Fruit fly (Drosophila melanogaster) whole organism, embryonic: ENCODE data around the gene CG4313.

ENCODE experiments used
- Atf-2 ChIP-seq: fragments of 200-800 bp; sonication (Bioruptor generic); optimal IDR thresholded peaks from 2 replicates; lab custom pipeline; 2016; ENCODE audit warnings: missing biosample characterization, missing genetic modification characterization
- CG10543 ChIP-seq: fragments of 200-800 bp; sonication (Bioruptor generic); optimal IDR thresholded peaks from 3 replicates; lab custom pipeline; 2017; ENCODE audit warnings: missing biosample characterization, mild to moderate bottlenecking, missing genetic modification characterization, moderate library complexity
- CG11696 ChIP-seq: fragments of 200-800 bp; sonication (Bioruptor generic); IDR thresholded peaks from 2 replicates; pipeline ENCODE4 v1.3.6; 2022; ENCODE audit warnings: missing biosample characterization, missing genetic modification characterization
- CG12219 ChIP-seq: fragments of 200-800 bp; sonication (Bioruptor generic); optimal IDR thresholded peaks from 3 replicates; lab custom pipeline; 2018; ENCODE audit warnings: missing biosample characterization, mild to moderate bottlenecking, missing genetic modification characterization
- CG1233 ChIP-seq: fragments of 200-800 bp; sonication (Bioruptor generic); optimal IDR thresholded peaks from 4 replicates; lab custom pipeline; 2018; ENCODE audit warnings: missing biosample characterization, mild to moderate bottlenecking, missing genetic modification characterization
- CG12769 ChIP-seq: fragments of 200-800 bp; sonication (Bioruptor generic); optimal IDR thresholded peaks from 2 replicates; lab custom pipeline; 2019; ENCODE audit warnings: missing biosample characterization, mild to moderate bottlenecking, missing genetic modification characterization, moderate library complexity
- CG15269 ChIP-seq: fragments of 200-800 bp; sonication (Bioruptor generic); optimal IDR thresholded peaks from 2 replicates; lab custom pipeline; 2018; ENCODE audit warnings: missing biosample characterization, mild to moderate bottlenecking, missing genetic modification characterization, moderate library complexity
- CG15479 ChIP-seq: fragments of 200-800 bp; sonication (Bioruptor generic); optimal IDR thresholded peaks from 3 replicates; lab custom pipeline; 2019; ENCODE audit warnings: missing biosample characterization, mild to moderate bottlenecking, missing genetic modification characterization, moderate library complexity
- CG1647 ChIP-seq: fragments of 200-800 bp; sonication (Bioruptor generic); optimal IDR thresholded peaks from 3 replicates; lab custom pipeline; 2016; ENCODE audit warnings: missing biosample characterization, missing genetic modification characterization
- CG16815 ChIP-seq: fragments of 200-800 bp; sonication (Bioruptor generic); optimal IDR thresholded peaks from 3 replicates; lab custom pipeline; 2017; ENCODE audit warnings: missing biosample characterization, mild to moderate bottlenecking, missing genetic modification characterization
- CG1832 ChIP-seq: fragments of 200-800 bp; sonication (Bioruptor generic); optimal IDR thresholded peaks from 2 replicates; lab custom pipeline; 2017; ENCODE audit warnings: missing biosample characterization, mild to moderate bottlenecking, missing genetic modification characterization, inconsistent platforms
- CG18619 ChIP-seq: fragments of 200-800 bp; sonication (Bioruptor generic); optimal IDR thresholded peaks from 3 replicates; lab custom pipeline; 2017; ENCODE audit warnings: missing biosample characterization, mild to moderate bottlenecking, missing genetic modification characterization
- CG2202 ChIP-seq: fragments of 200-800 bp; sonication (Bioruptor generic); optimal IDR thresholded peaks from 2 replicates; lab custom pipeline; 2018; ENCODE audit warnings: missing biosample characterization, mild to moderate bottlenecking, missing genetic modification characterization
- CG31365 ChIP-seq: fragments of 200-800 bp; sonication (Bioruptor generic); optimal IDR thresholded peaks from 2 replicates; lab custom pipeline; 2018; ENCODE audit warnings: missing biosample characterization, mild to moderate bottlenecking, missing genetic modification characterization
- CG4404 ChIP-seq: fragments of 200-800 bp; sonication (Bioruptor generic); IDR thresholded peaks from 2 replicates; pipeline ENCODE4 v1.3.6; 2022; ENCODE audit warnings: missing biosample characterization, missing genetic modification characterization
- CG7271 ChIP-seq: fragments of 200-800 bp; sonication (Bioruptor generic); optimal IDR thresholded peaks from 2 replicates; lab custom pipeline; 2018; ENCODE audit warnings: missing biosample characterization, mild to moderate bottlenecking, missing genetic modification characterization, moderate library complexity
- CG7745 ChIP-seq: fragments of 200-800 bp; sonication (Bioruptor generic); optimal IDR thresholded peaks from 2 replicates; lab custom pipeline; 2018; ENCODE audit warnings: missing biosample characterization, mild to moderate bottlenecking, missing genetic modification characterization, moderate library complexity
- CG8089 ChIP-seq: fragments of 200-800 bp; sonication (Bioruptor generic); optimal IDR thresholded peaks from 3 replicates; lab custom pipeline; 2016; ENCODE audit warnings: missing biosample characterization, missing genetic modification characterization
- CG8290 ChIP-seq, 3 experiments: fragments of 200-800 bp; sonication (Bioruptor generic); optimal IDR thresholded peaks; 2 replicates each; lab custom pipeline; 2016 to 2019; ENCODE audit warnings: missing biosample characterization in 3 of 3, missing genetic modification characterization in 3 of 3, mild to moderate bottlenecking in 2 of 3, moderate library complexity in 1 of 3
- CG9437 ChIP-seq: fragments of 200-800 bp; sonication (Bioruptor generic); optimal IDR thresholded peaks from 2 replicates; lab custom pipeline; 2018; ENCODE audit warnings: missing biosample characterization, mild to moderate bottlenecking, missing genetic modification characterization
- CG9727 ChIP-seq: fragments of 200-800 bp; sonication (Bioruptor generic); optimal IDR thresholded peaks from 3 replicates; lab custom pipeline; 2017; ENCODE audit warnings: missing biosample characterization, mild to moderate bottlenecking, missing genetic modification characterization
- CHES-1-like ChIP-seq: fragments of 200-800 bp; sonication (Bioruptor generic); optimal IDR thresholded peaks from 2 replicates; lab custom pipeline; 2016; ENCODE audit warnings: missing biosample characterization, missing genetic modification characterization
- Deaf1 ChIP-seq: fragments of 200-800 bp; optimal IDR thresholded peaks from 3 replicates; lab custom pipeline; 2019; ENCODE audit warnings: missing biosample characterization, mild to moderate bottlenecking, missing genetic modification characterization, moderate library complexity
- Dll ChIP-seq: fragments of 200-800 bp; sonication (Bioruptor generic); IDR thresholded peaks from 4 replicates; pipeline ENCODE4 v1.3.6; 2022; ENCODE audit warnings: missing biosample characterization, missing genetic modification characterization; ENCODE audit not compliant: partially characterized antibody
- E2f2 ChIP-seq: fragments of 200-800 bp; sonication (Bioruptor generic); IDR thresholded peaks from 2 replicates; pipeline ENCODE4 v1.3.6; 2022; ENCODE audit warnings: missing biosample characterization, missing genetic modification characterization
- H15 ChIP-seq: fragments of 200-800 bp; sonication (Bioruptor generic); IDR thresholded peaks from 3 replicates; pipeline ENCODE4 v1.3.6; 2022; ENCODE audit warnings: missing biosample characterization, missing genetic modification characterization
- HHEX ChIP-seq: fragments of 200-800 bp; sonication (Bioruptor generic); optimal IDR thresholded peaks from 3 replicates; lab custom pipeline; 2017; ENCODE audit warnings: missing biosample characterization, mild to moderate bottlenecking, missing genetic modification characterization, missing genetic modification reagents
- HLH3B ChIP-seq: fragments of 200-800 bp; sonication (Bioruptor generic); IDR thresholded peaks from 2 replicates; pipeline ENCODE4 v1.3.6; 2022; ENCODE audit warnings: missing biosample characterization, missing genetic modification characterization
- Kr ChIP-seq: fragments of 200-800 bp; sonication (Bioruptor generic); optimal IDR thresholded peaks from 2 replicates; lab custom pipeline; 2017; ENCODE audit warnings: missing biosample characterization, mild to moderate bottlenecking, missing genetic modification characterization
- Max ChIP-seq: fragments of 200-800 bp; sonication (Bioruptor generic); optimal IDR thresholded peaks from 2 replicates; lab custom pipeline; 2016; ENCODE audit warnings: missing biosample characterization, mild to moderate bottlenecking, missing genetic modification characterization
- Rfx ChIP-seq: fragments of 200-800 bp; sonication (Bioruptor generic); IDR thresholded peaks from 2 replicates; pipeline ENCODE4 v1.3.6; 2022; ENCODE audit warnings: missing biosample characterization, missing genetic modification characterization
- Sry-δ ChIP-seq: fragments of 200-800 bp; sonication (Bioruptor generic); optimal IDR thresholded peaks from 2 replicates; lab custom pipeline; 2016; ENCODE audit warnings: missing biosample characterization, missing genetic modification characterization
- YL-1 ChIP-seq: fragments of 200-800 bp; sonication (Bioruptor generic); optimal IDR thresholded peaks from 3 replicates; lab custom pipeline; 2017; ENCODE audit warnings: missing biosample characterization, mild to moderate bottlenecking, missing genetic modification characterization
- abd-A ChIP-seq: fragments of 200-800 bp; sonication (Bioruptor generic); optimal IDR thresholded peaks from 3 replicates; lab custom pipeline; 2019; ENCODE audit warnings: missing biosample characterization, mild to moderate bottlenecking, missing genetic modification characterization, moderate library complexity
- aop ChIP-seq: fragments of 200-800 bp; sonication (Bioruptor generic); IDR thresholded peaks from 2 replicates; pipeline ENCODE4 v1.3.6; 2022; ENCODE audit warnings: missing biosample characterization, missing genetic modification characterization
- ara ChIP-seq: fragments of 200-800 bp; sonication (Bioruptor generic); IDR thresholded peaks from 2 replicates; pipeline ENCODE4 v1.3.6; 2022; ENCODE audit warnings: missing biosample characterization, missing genetic modification characterization
- ato ChIP-seq: fragments of 200-800 bp; sonication (Bioruptor generic); IDR thresholded peaks from 2 replicates; pipeline ENCODE4 v1.3.6; 2022; ENCODE audit warnings: missing biosample characterization, missing genetic modification characterization; ENCODE audit not compliant: partially characterized antibody
- bcd ChIP-seq: fragments of 200-800 bp; sonication (Bioruptor generic); optimal IDR thresholded peaks from 2 replicates; lab custom pipeline; 2017; ENCODE audit warnings: missing biosample characterization, mild to moderate bottlenecking, missing genetic modification characterization
- corto ChIP-seq: fragments of 200-800 bp; sonication (Bioruptor generic); optimal IDR thresholded peaks from 2 replicates; lab custom pipeline; 2016; ENCODE audit warnings: missing biosample characterization, mild to moderate bottlenecking, missing genetic modification characterization, moderate library complexity
- da ChIP-seq: fragments of 200-800 bp; sonication (Bioruptor generic); optimal IDR thresholded peaks from 2 replicates; lab custom pipeline; 2016; ENCODE audit warnings: missing biosample characterization, missing genetic modification characterization
- dm ChIP-seq: fragments of 200-800 bp; sonication (Bioruptor generic); optimal IDR thresholded peaks from 3 replicates; lab custom pipeline; 2016; ENCODE audit warnings: missing biosample characterization, missing genetic modification characterization
- fd64A ChIP-seq: fragments of 200-800 bp; sonication (Bioruptor generic); optimal IDR thresholded peaks from 3 replicates; lab custom pipeline; 2018; ENCODE audit warnings: missing biosample characterization, mild to moderate bottlenecking, missing genetic modification characterization
- grau ChIP-seq: fragments of 200-800 bp; optimal IDR thresholded peaks from 3 replicates; lab custom pipeline; 2019; ENCODE audit warnings: missing biosample characterization, mild to moderate bottlenecking, missing genetic modification characterization, moderate library complexity
- her ChIP-seq: fragments of 200-800 bp; sonication (Bioruptor generic); optimal IDR thresholded peaks from 2 replicates; lab custom pipeline; 2016; ENCODE audit warnings: missing biosample characterization, missing genetic modification characterization
- insv ChIP-seq, 2 experiments: fragments of 200-800 bp; sonication (Bioruptor generic); optimal IDR thresholded peaks; 3 replicates each; lab custom pipeline; 2016 to 2018; ENCODE audit warnings: missing biosample characterization in 2 of 2, missing genetic modification characterization in 2 of 2
- lmd ChIP-seq: fragments of 200-800 bp; sonication (Bioruptor generic); IDR thresholded peaks from 2 replicates; pipeline ENCODE4 v1.3.6; 2022; ENCODE audit warnings: missing biosample characterization, missing genetic modification characterization
- pros ChIP-seq: fragments of 200-800 bp; sonication (Bioruptor generic); optimal IDR thresholded peaks from 3 replicates; lab custom pipeline; 2019; ENCODE audit warnings: missing biosample characterization, mild to moderate bottlenecking, missing genetic modification characterization, moderate library complexity
- ro ChIP-seq: fragments of 200-800 bp; sonication (Bioruptor generic); IDR thresholded peaks from 2 replicates; pipeline ENCODE4 v1.3.6; 2022; ENCODE audit warnings: missing biosample characterization, missing genetic modification characterization
- sd ChIP-seq: fragments of 200-800 bp; sonication (Bioruptor generic); optimal IDR thresholded peaks from 3 replicates; lab custom pipeline; 2018; ENCODE audit warnings: missing biosample characterization, mild to moderate bottlenecking, missing genetic modification characterization, moderate library complexity

CG4313 gene

dm6 chrX:2012121-2012452 lies 29.6 kb upstream of the CG4313 start (continued):
- peak; percentile 34 for TF ChIP-seq pros (GFP tag; lab: Kevin White, UChicago)
- no peak for TF ChIP-seq aop (GFP tag; lab: Robert Waterston, UW)
- 0 out of 4 replicates have a peak, but pooled peaks have one; percentile 33 for TF ChIP-seq Dll (GFP tag; lab: Robert Waterston, UW)
- TF ChIP-seq, all 482 proteins: peak for 26

- TF ChIP-seq CG11696 (GFP tag; lab: Robert Waterston, UW), result no peak
- TF ChIP-seq CG15479 (GFP tag; lab: Kevin White, UChicago), result peak; percentile 26
- no peak for TF ChIP-seq CG31365 (tag; lab: Kevin White, UChicago)
- TF ChIP-seq CG8089 (GFP tag; lab: Kevin White, UChicago), result no peak
- TF ChIP-seq corto, result no peak
- no peak for TF ChIP-seq H15 (GFP tag; lab: Robert Waterston, UW)
- TF ChIP-seq CG10543 (GFP tag; lab: Kevin White, UChicago), result peak; percentile 46
- no peak for TF ChIP-seq CG4404 (GFP tag; lab: Robert Waterston, UW)
- no peak for TF ChIP-seq Atf-2 (GFP tag; lab: Kevin White, UChicago)
- TF ChIP-seq ato (GFP tag; lab: Robert Waterston, UW), result no peak
- peak; percentile 15 for TF ChIP-seq CG18619 (GFP tag; lab: Kevin White, UChicago)
- no peak for TF ChIP-seq CG9437 (GFP tag; lab: Kevin White, UChicago)
- TF ChIP-seq Max (GFP tag; lab: Kevin White, UChicago), result peak; percentile 3
- TF ChIP-seq CG8290 (GFP tag; optimal IDR thresholded peaks at IDR 0.05; lab: Kevin White, UChicago), result no peak
- TF ChIP-seq CG8290 (tag; optimal IDR thresholded peaks at IDR 0.05; lab: Kevin White, UChicago), result no peak
- TF ChIP-seq grau (tag; lab: Kevin White, UChicago), result no peak
- no peak for TF ChIP-seq Kr (GFP tag; lab: Kevin White, UChicago)
- 0 out of 2 replicates have a peak, but pooled peaks have one; percentile 11 for TF ChIP-seq E2f2
- no peak for TF ChIP-seq CG1647
- no peak for TF ChIP-seq da (GFP tag; lab: Kevin White, UChicago)
- no peak for TF ChIP-seq CG7271
- peak; percentile 16 for TF ChIP-seq CHES-1-like (GFP tag; lab: Kevin White, UChicago)
- no peak for TF ChIP-seq CG1832 (GFP tag; lab: Kevin White, UChicago)
- peak; percentile 13 for TF ChIP-seq CG1233 (GFP tag; lab: Kevin White, UChicago)
- no peak for TF ChIP-seq sd
- TF ChIP-seq her (GFP tag; lab: Kevin White, UChicago), result peak; percentile 24
- TF ChIP-seq HLH3B (GFP tag; lab: Robert Waterston, UW), result no peak
- TF ChIP-seq abd-A, result no peak
- TF ChIP-seq CG16815 (GFP tag; lab: Kevin White, UChicago), result no peak
- TF ChIP-seq HHEX (GFP tag; lab: Kevin White, UChicago), result peak; percentile 26
- peak; percentile 38 for TF ChIP-seq CG9727 (GFP tag; lab: Kevin White, UChicago)
- TF ChIP-seq Sry-δ, result no peak
- TF ChIP-seq fd64A, result no peak
- TF ChIP-seq ara (GFP tag; lab: Robert Waterston, UW), result 0 out of 2 replicates have a peak, but pooled peaks have one; percentile 29
- TF ChIP-seq CG2202 (tag; lab: Kevin White, UChicago), result no peak
- TF ChIP-seq Rfx (GFP tag; lab: Robert Waterston, UW), result peak; percentile 38; the same call in 1 of the 2 replicates
- TF ChIP-seq lmd (GFP tag; lab: Robert Waterston, UW), result no peak
- peak; percentile 18 for TF ChIP-seq dm (GFP tag; lab: Kevin White, UChicago)
- no peak for TF ChIP-seq CG7745 (tag; lab: Kevin White, UChicago)
- TF ChIP-seq YL-1 (GFP tag; lab: Kevin White, UChicago), result peak; percentile 25
- no peak for TF ChIP-seq ro
- peak in 1 of 2 experiments; percentile 47 for TF ChIP-seq insv (GFP tag; optimal IDR thresholded peaks at IDR 0.05; lab: Kevin White, UChicago)
- TF ChIP-seq CG15269 (tag; lab: Kevin White, UChicago), result no peak
- TF ChIP-seq CG12219 (GFP tag; lab: Kevin White, UChicago), result no peak
- TF ChIP-seq Deaf1 (tag; lab: Kevin White, UChicago), result peak; percentile 29
- TF ChIP-seq bcd, result peak; percentile 8
- peak; percentile 39 for TF ChIP-seq CG12769 (tag; lab: Kevin White, UChicago)
Measured at dm6 chrX:2012837-2013236, 28.8 kb upstream of the CG4313 start.
